Worm (Caenorhabditis elegans) whole organism, mixed stage, embryonic: ENCODE data around the gene par-1.

ENCODE experiments used
- bed-3 ChIP-seq: fragments of 200-800 bp; sonication (Bioruptor generic); optimal IDR thresholded peaks from 3 replicates; lab custom pipeline; 2018; ENCODE audit warnings: mild to moderate bottlenecking, missing genetic modification characterization, moderate library complexity, missing compliant biosample characterization
- blmp-1 ChIP-seq: fragments of 150-350 bp; optimal IDR thresholded peaks from 2 replicates; lab custom pipeline; 2014; ENCODE audit warnings: missing biosample characterization, missing genetic modification characterization
- ceh-39 ChIP-seq: fragments of 150-350 bp; optimal IDR thresholded peaks from 2 replicates; lab custom pipeline; 2014; ENCODE audit warnings: missing biosample characterization, missing genetic modification characterization
- ceh-43 ChIP-seq: fragments of 200-800 bp; sonication (Bioruptor generic); optimal IDR thresholded peaks from 2 replicates; lab custom pipeline; 2018; ENCODE audit warnings: mild to moderate bottlenecking, missing genetic modification characterization, moderate library complexity, missing compliant biosample characterization
- ceh-83 ChIP-seq: fragments of 200-800 bp; sonication (Bioruptor generic); optimal IDR thresholded peaks from 2 replicates; lab custom pipeline; 2018; ENCODE audit warnings: mild to moderate bottlenecking, missing genetic modification characterization, missing compliant biosample characterization
- ces-1 ChIP-seq: fragments of 150-350 bp; optimal IDR thresholded peaks from 2 replicates; lab custom pipeline; 2014; ENCODE audit warnings: missing biosample characterization, missing genetic modification reagents, missing genetic modification characterization
- cnd-1 ChIP-seq: fragments of 200-800 bp; sonication (Bioruptor generic); optimal IDR thresholded peaks from 2 replicates; lab custom pipeline; 2018; ENCODE audit warnings: mild to moderate bottlenecking, missing genetic modification characterization, missing compliant biosample characterization
- drap-1 ChIP-seq: fragments of 200-800 bp; sonication (Bioruptor generic); optimal IDR thresholded peaks from 3 replicates; lab custom pipeline; 2018; ENCODE audit warnings: mild to moderate bottlenecking, missing genetic modification characterization, missing compliant biosample characterization
- elt-1 ChIP-seq: sonication (generic microtip); optimal IDR thresholded peaks from 2 replicates; lab custom pipeline; 2017; ENCODE audit warnings: missing genetic modification characterization, mild to moderate bottlenecking, missing compliant biosample characterization, antibody characterized with exemption, moderate library complexity, borderline replicate concordance; ENCODE audit not compliant: insufficient read depth
- flh-1 ChIP-seq: fragments of 200-800 bp; sonication (Bioruptor generic); optimal IDR thresholded peaks from 2 replicates; lab custom pipeline; 2018; ENCODE audit warnings: mild to moderate bottlenecking, missing genetic modification characterization, moderate library complexity, missing compliant biosample characterization
- ham-2 ChIP-seq: fragments of 200-800 bp; sonication (Bioruptor generic); optimal IDR thresholded peaks from 2 replicates; lab custom pipeline; 2018; ENCODE audit warnings: mild to moderate bottlenecking, missing genetic modification characterization, missing compliant biosample characterization
- hlh-1 ChIP-seq: fragments of 150-350 bp; optimal IDR thresholded peaks from 2 replicates; lab custom pipeline; 2014; ENCODE audit warnings: missing biosample characterization, missing genetic modification reagents, missing genetic modification characterization
- lin-32 ChIP-seq: fragments of 200-800 bp; sonication (Bioruptor generic); optimal IDR thresholded peaks from 2 replicates; lab custom pipeline; 2018; ENCODE audit warnings: mild to moderate bottlenecking, missing genetic modification characterization, missing compliant biosample characterization
- lsy-2 ChIP-seq: fragments of 150-350 bp; optimal IDR thresholded peaks from 2 replicates; lab custom pipeline; 2014; ENCODE audit warnings: missing biosample characterization, missing genetic modification characterization
- mep-1 ChIP-seq: fragments of 150-350 bp; optimal IDR thresholded peaks from 2 replicates; lab custom pipeline; 2017; ENCODE audit warnings: missing biosample characterization, missing genetic modification reagents, missing genetic modification characterization, inconsistent platforms
- mls-2 ChIP-seq: sonication (generic microtip); optimal IDR thresholded peaks from 2 replicates; lab custom pipeline; 2016; ENCODE audit warnings: mild to moderate bottlenecking, missing genetic modification characterization, moderate library complexity, missing compliant biosample characterization
- nhr-28 ChIP-seq: fragments of 150-350 bp; optimal IDR thresholded peaks from 2 replicates; lab custom pipeline; 2014; ENCODE audit warnings: missing biosample characterization, missing genetic modification characterization
- nhr-76 ChIP-seq: sonication (generic microtip); optimal IDR thresholded peaks from 2 replicates; lab custom pipeline; 2017; ENCODE audit warnings: missing biosample characterization, missing genetic modification characterization
- pha-4 ChIP-seq: fragments of 150-350 bp; optimal IDR thresholded peaks from 2 replicates; lab custom pipeline; 2018; ENCODE audit warnings: missing biosample characterization, missing genetic modification reagents, missing genetic modification characterization
- sem-2 ChIP-seq: fragments of 200-800 bp; sonication (Bioruptor generic); optimal IDR thresholded peaks from 2 replicates; lab custom pipeline; 2018; ENCODE audit warnings: mild to moderate bottlenecking, missing genetic modification characterization, missing compliant biosample characterization
- snpc-4 ChIP-seq: fragments of 150-350 bp; optimal IDR thresholded peaks from 2 replicates; lab custom pipeline; 2014; ENCODE audit warnings: missing biosample characterization, missing genetic modification characterization
- sptf-1 ChIP-seq: sonication (generic microtip); optimal IDR thresholded peaks from 2 replicates; lab custom pipeline; 2017; ENCODE audit warnings: mild to moderate bottlenecking, missing genetic modification characterization, moderate library complexity, missing compliant biosample characterization
- tbx-8 ChIP-seq: fragments of 200-800 bp; sonication (Bioruptor generic); optimal IDR thresholded peaks from 2 replicates; lab custom pipeline; 2018; ENCODE audit warnings: mild to moderate bottlenecking, missing genetic modification characterization, moderate library complexity, missing compliant biosample characterization
- unc-120 ChIP-seq: sonication (generic microtip); optimal IDR thresholded peaks from 2 replicates; lab custom pipeline; 2017; ENCODE audit warnings: missing genetic modification characterization, missing compliant biosample characterization; ENCODE audit not compliant: poor library complexity, severe bottlenecking
- unc-39 ChIP-seq: fragments of 150-350 bp; optimal IDR thresholded peaks from 2 replicates; lab custom pipeline; 2014; ENCODE audit warnings: missing biosample characterization, missing genetic modification characterization
- zip-8 ChIP-seq: fragments of 150-350 bp; optimal IDR thresholded peaks from 2 replicates; lab custom pipeline; 2014; ENCODE audit warnings: missing biosample characterization, missing genetic modification characterization

Gene par-1

DNA sequence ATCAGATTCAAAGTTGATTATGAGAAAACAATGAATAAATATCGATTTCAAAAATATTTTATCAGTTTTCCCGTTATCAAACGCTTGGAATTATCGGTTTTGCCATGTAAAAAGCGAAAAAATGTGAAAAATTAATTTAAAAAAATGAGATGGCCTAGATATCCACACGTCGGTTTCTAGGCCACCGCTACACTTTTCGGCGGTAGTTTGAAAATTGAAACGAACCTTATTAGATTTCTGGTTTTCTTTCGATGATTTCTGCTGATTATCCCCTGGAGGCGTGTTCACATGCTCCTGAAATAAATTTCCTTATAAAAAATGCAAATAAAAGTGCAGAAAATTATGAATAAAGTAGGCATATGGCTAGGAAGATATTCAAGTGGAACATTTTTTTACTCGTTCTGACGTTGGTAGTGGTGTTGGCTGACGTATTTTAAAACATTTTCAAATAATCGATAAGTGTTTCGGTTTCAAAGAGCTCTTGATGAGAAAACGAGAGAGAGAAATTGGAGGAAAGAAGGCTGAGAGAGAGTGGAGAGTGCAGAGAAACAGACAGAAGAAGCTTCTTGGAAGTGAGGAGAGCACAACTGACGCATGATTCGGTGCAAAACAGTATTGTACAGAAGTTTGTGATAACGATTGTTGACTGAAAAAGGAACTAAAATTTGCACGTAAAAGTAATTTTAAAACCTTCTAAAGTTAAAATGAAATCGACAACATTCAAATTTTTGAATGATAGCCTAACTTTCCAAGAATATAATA is 12.0 kb downstream of the par-1 start:
- no peak for TF ChIP-seq bed-3 (GFP tag; lab: Kevin White, UChicago)
- TF ChIP-seq snpc-4 (tag; lab: Kevin White, UChicago) = no peak
- no peak for TF ChIP-seq mls-2 (tag; lab: Kevin White, UChicago)
- TF ChIP-seq unc-120 (tag; lab: Kevin White, UChicago) = no peak
- no peak for TF ChIP-seq ham-2 (GFP tag; lab: Kevin White, UChicago)
- peak; percentile 16 for TF ChIP-seq ces-1 (GFP tag; lab: Kevin White, UChicago)
- TF ChIP-seq ceh-39 (tag; lab: Kevin White, UChicago) = no peak
- TF ChIP-seq hlh-1 (tag; lab: Kevin White, UChicago) = peak; percentile 20
- TF ChIP-seq nhr-28 (tag; lab: Kevin White, UChicago) = no peak

DNA sequence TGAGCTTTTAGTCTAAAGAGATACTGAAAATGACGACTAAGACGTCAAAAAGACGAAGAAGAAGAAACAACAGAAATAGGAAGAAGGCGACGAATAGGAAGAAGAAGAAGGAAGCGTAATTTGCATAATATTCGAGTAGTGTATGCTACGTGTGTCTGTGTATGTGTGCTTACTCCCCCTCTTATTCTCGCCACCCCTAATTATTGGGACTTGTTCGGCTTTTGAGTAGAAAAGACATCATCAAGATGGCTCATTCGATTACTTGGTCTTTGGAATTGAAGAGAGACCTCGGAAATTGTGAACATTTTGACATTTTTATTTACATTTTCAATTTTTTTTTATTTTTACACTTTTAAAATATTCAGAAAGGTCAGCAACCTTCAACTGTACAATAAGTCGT is 14.9 kb downstream of the par-1 start:
- TF ChIP-seq sptf-1 (tag; lab: Kevin White, UChicago) = peak; percentile 20
- peak; percentile 93 for TF ChIP-seq ces-1 (GFP tag; lab: Kevin White, UChicago)
- TF ChIP-seq cnd-1 (tag; lab: Kevin White, UChicago) = no peak

DNA sequence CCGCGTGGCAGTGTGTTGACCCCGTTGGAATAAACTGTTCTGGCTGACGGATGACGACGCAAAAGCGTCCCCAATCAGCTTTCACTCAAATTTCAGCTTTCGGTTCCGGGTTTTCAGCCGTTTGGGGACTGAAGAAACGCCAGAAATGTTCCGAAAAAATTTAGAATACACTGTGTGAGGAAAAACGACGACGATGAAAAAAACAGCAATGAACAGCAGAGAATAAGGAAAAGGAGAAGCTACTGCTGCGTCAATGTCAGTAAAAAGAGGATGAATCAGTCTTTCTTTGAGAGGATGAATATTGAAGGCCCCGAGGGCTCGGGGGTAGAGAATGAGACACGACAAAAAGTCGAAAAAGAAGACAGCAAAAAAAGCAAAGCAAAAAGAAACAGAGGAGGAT is 16.3 kb downstream of the par-1 start:
- TF ChIP-seq nhr-28 (tag; lab: Kevin White, UChicago) = no peak
- TF ChIP-seq sptf-1 (tag; lab: Kevin White, UChicago) = peak; percentile 25
- TF ChIP-seq drap-1 (GFP tag; lab: Kevin White, UChicago) = no peak
- no peak for TF ChIP-seq zip-8

DNA sequence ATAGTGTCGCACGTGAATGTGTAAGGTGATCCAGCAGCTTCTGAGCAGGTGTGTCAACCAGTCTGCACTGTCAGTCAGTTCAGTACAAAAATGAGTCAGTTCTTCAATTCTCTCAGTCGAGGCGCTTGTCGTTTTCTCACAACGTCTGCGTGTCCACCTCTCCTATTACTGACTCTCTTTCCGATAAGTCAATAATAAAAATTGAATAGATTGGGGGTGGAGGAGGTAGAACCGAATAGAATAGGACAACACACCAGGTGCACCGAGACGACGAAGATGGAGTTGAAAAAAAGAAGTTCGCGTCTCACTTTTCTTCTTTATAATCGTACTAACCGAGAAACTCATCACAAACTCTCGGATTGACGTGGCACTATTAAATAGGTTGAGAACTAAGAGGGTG is 17.3 kb downstream of the par-1 start:
- TF ChIP-seq blmp-1 (no peak), ces-1 (GFP tag; lab: Kevin White, UChicago) (peak; percentile 80)
- TF ChIP-seq, all 35 proteins: peak for 1

DNA sequence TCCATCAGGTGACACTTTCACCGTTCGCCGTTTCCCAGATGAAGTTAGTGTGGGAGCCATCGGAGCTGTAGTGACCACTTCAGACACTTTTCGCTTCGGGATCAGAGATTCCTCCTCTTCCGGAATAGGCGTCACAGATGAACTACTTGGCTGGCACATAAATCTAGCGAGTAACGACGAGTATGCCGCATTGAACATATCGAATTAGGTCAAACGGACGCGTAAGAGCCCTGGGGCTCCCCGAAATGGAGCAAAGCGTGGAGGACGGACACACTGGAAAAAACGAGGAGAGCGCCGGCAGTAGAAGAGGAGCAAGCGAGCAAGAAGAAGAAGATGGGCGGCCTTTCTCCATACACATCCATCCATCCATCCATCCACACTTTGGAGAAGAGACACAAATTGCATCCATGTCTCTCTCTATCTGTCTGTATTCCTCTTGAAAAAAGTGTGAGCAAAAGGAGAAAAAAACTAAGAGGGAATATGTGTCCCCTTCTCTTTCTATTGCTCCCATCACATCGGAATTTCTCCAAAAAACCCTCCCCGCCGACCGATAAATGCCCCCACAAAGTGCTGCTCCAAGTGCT is 18.7 kb downstream of the par-1 start:
- TF ChIP-seq ces-1 (GFP tag; lab: Kevin White, UChicago) = peak; percentile 58
- TF ChIP-seq lin-32 (GFP tag; lab: Kevin White, UChicago) = no peak

DNA sequence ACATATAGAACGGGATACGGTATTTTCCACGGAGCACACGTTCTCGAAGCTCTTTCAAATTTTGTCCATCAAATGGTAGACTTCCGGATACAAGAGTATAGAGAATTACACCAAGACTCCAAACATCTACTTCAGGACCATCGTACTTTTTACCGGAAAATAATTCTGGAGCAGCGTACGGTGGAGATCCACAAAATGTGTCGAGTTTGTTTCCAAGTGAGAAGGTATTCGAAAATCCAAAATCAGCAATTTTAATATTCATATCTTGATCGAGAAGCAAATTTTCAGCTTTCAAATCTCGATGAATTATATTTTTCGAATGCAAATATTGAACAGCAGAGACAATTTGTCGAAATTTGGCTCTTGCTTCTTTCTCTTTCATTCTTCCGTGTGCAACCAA is 22.0 kb downstream of the par-1 start:
- TF ChIP-seq tbx-8 (GFP tag; lab: Kevin White, UChicago) = no peak
- TF ChIP-seq unc-39 (tag; lab: Kevin White, UChicago) = no peak
- TF ChIP-seq ceh-43 (GFP tag; lab: Kevin White, UChicago) = no peak
- no peak for TF ChIP-seq sptf-1 (tag; lab: Kevin White, UChicago)
- TF ChIP-seq cnd-1 (tag; lab: Kevin White, UChicago) = no peak
- no peak for TF ChIP-seq elt-1 (tag; lab: Kevin White, UChicago)
- no peak for TF ChIP-seq mep-1 (tag; lab: Kevin White, UChicago)
- TF ChIP-seq ces-1 (GFP tag; lab: Kevin White, UChicago) = no peak
- TF ChIP-seq ceh-39 (tag; lab: Kevin White, UChicago) = no peak
- no peak for TF ChIP-seq nhr-76 (tag; lab: Kevin White, UChicago)
- TF ChIP-seq bed-3 (GFP tag; lab: Kevin White, UChicago) = no peak
- no peak for TF ChIP-seq lsy-2 (tag; lab: Kevin White, UChicago)
- no peak for TF ChIP-seq zip-8
- no peak for TF ChIP-seq sem-2 (GFP tag; lab: Kevin White, UChicago)
- TF ChIP-seq pha-4 (tag; lab: Kevin White, UChicago) = no peak
- TF ChIP-seq ceh-83 = no peak
- no peak for TF ChIP-seq flh-1 (GFP tag; lab: Kevin White, UChicago)
- no peak for TF ChIP-seq blmp-1
- TF ChIP-seq ham-2 (GFP tag; lab: Kevin White, UChicago) = no peak
